Fruit fly (Drosophila melanogaster) whole organism, embryonic: ENCODE results near the gene Tg.
A peak's percentile ranks its signal among the peaks of the same experiment; 100 is the strongest.

Source experiments
- Ada2b ChIP-seq: fragments of 200-800 bp; sonication (Bioruptor generic); IDR thresholded peaks from 2 replicates; pipeline ENCODE4 v1.3.6; 2022; ENCODE audit warnings: missing biosample characterization, missing genetic modification characterization
- Aef1 ChIP-seq: fragments of 200-800 bp; sonication (Bioruptor generic); IDR thresholded peaks from 3 replicates; pipeline ENCODE4 v1.3.6; 2022; ENCODE audit warnings: missing biosample characterization, missing genetic modification characterization
- CG1024 ChIP-seq: fragments of 200-800 bp; sonication (Bioruptor generic); IDR thresholded peaks from 2 replicates; pipeline ENCODE4 v1.3.6; 2022; ENCODE audit warnings: missing biosample characterization, missing genetic modification characterization
- CG11696 ChIP-seq: fragments of 200-800 bp; sonication (Bioruptor generic); IDR thresholded peaks from 2 replicates; pipeline ENCODE4 v1.3.6; 2022; ENCODE audit warnings: missing biosample characterization, missing genetic modification characterization
- CG12155 ChIP-seq: fragments of 200-800 bp; sonication (Bioruptor generic); optimal IDR thresholded peaks from 3 replicates; lab custom pipeline; 2016; ENCODE audit warnings: missing biosample characterization, missing genetic modification characterization
- CG1233 ChIP-seq: fragments of 200-800 bp; sonication (Bioruptor generic); optimal IDR thresholded peaks from 4 replicates; lab custom pipeline; 2018; ENCODE audit warnings: missing biosample characterization, mild to moderate bottlenecking, missing genetic modification characterization
- CG13424 ChIP-seq: fragments of 200-800 bp; sonication (Bioruptor generic); optimal IDR thresholded peaks from 2 replicates; lab custom pipeline; 2019; ENCODE audit warnings: missing biosample characterization, mild to moderate bottlenecking, missing genetic modification characterization, moderate library complexity
- CG14441 ChIP-seq: fragments of 200-800 bp; sonication (Bioruptor generic); IDR thresholded peaks from 2 replicates; pipeline ENCODE4 v1.3.6; 2022; ENCODE audit warnings: missing biosample characterization, missing genetic modification characterization
- CG15011 ChIP-seq: fragments of 200-800 bp; sonication (Bioruptor generic); optimal IDR thresholded peaks from 3 replicates; lab custom pipeline; 2018; ENCODE audit warnings: missing biosample characterization, mild to moderate bottlenecking, missing genetic modification characterization
- CG15479 ChIP-seq: fragments of 200-800 bp; sonication (Bioruptor generic); optimal IDR thresholded peaks from 3 replicates; lab custom pipeline; 2019; ENCODE audit warnings: missing biosample characterization, mild to moderate bottlenecking, missing genetic modification characterization, moderate library complexity
- CG1602 ChIP-seq: fragments of 200-800 bp; sonication (Bioruptor generic); optimal IDR thresholded peaks from 3 replicates; lab custom pipeline; 2016; ENCODE audit warnings: missing biosample characterization, missing genetic modification characterization
- CG1603 ChIP-seq: fragments of 200-800 bp; sonication (Bioruptor generic); optimal IDR thresholded peaks from 2 replicates; lab custom pipeline; 2019; ENCODE audit warnings: missing biosample characterization, mild to moderate bottlenecking, missing genetic modification characterization, moderate library complexity
- CG2678 ChIP-seq: fragments of 200-800 bp; sonication (Bioruptor generic); optimal IDR thresholded peaks from 3 replicates; lab custom pipeline; 2019; ENCODE audit warnings: missing biosample characterization, mild to moderate bottlenecking, missing genetic modification characterization, moderate library complexity
- CG30020 ChIP-seq: fragments of 200-800 bp; optimal IDR thresholded peaks from 2 replicates; lab custom pipeline; 2019; ENCODE audit warnings: missing biosample characterization, mild to moderate bottlenecking, missing genetic modification characterization, moderate library complexity
- CG32532 ChIP-seq: fragments of 200-800 bp; sonication (Bioruptor generic); IDR thresholded peaks from 2 replicates; pipeline ENCODE4 v1.3.6; 2022; ENCODE audit warnings: missing biosample characterization, missing genetic modification characterization
- CG3281 ChIP-seq: fragments of 200-800 bp; sonication (Bioruptor generic); optimal IDR thresholded peaks from 3 replicates; lab custom pipeline; 2017; ENCODE audit warnings: missing biosample characterization, mild to moderate bottlenecking, missing genetic modification characterization
- CG3726 ChIP-seq: fragments of 200-800 bp; sonication (Bioruptor generic); IDR thresholded peaks from 3 replicates; pipeline ENCODE4, ENCODE4 v1.3.6; 2022; ENCODE audit warnings: missing biosample characterization, missing genetic modification characterization
- CG7839 ChIP-seq: fragments of 200-800 bp; sonication (Bioruptor generic); optimal IDR thresholded peaks from 3 replicates; lab custom pipeline; 2018; ENCODE audit warnings: missing biosample characterization, mild to moderate bottlenecking, missing genetic modification characterization, moderate library complexity
- CTCF ChIP-seq: fragments of 200-800 bp; sonication (Bioruptor generic); optimal IDR thresholded peaks from 2 replicates; lab custom pipeline; 2017; ENCODE audit warnings: missing biosample characterization, mild to moderate bottlenecking, missing genetic modification characterization, moderate library complexity
- Chrac-16 ChIP-seq: fragments of 200-800 bp; sonication (Bioruptor generic); optimal IDR thresholded peaks from 3 replicates; lab custom pipeline; 2016; ENCODE audit warnings: missing biosample characterization, missing genetic modification characterization
- Fer3 ChIP-seq: fragments of 200-800 bp; sonication (Bioruptor generic); optimal IDR thresholded peaks from 2 replicates; lab custom pipeline; 2018; ENCODE audit warnings: missing biosample characterization, mild to moderate bottlenecking, missing genetic modification characterization, moderate library complexity
- Gsc ChIP-seq: fragments of 200-800 bp; sonication (Bioruptor generic); IDR thresholded peaks from 2 replicates; pipeline ENCODE4 v1.3.6; 2022; ENCODE audit warnings: missing biosample characterization, missing genetic modification characterization
- HLH4C ChIP-seq: fragments of 200-800 bp; sonication (Bioruptor generic); IDR thresholded peaks from 3 replicates; pipeline ENCODE4 v1.3.6; 2022; ENCODE audit warnings: missing biosample characterization, missing genetic modification characterization; ENCODE audit not compliant: partially characterized antibody
- Hand ChIP-seq: fragments of 200-800 bp; sonication (Bioruptor generic); optimal IDR thresholded peaks from 2 replicates; lab custom pipeline; 2017; ENCODE audit warnings: mild to moderate bottlenecking, missing biosample characterization, missing genetic modification reagents, missing genetic modification characterization
- PHDP ChIP-seq: fragments of 200-800 bp; sonication (Bioruptor generic); optimal IDR thresholded peaks from 3 replicates; lab custom pipeline; 2018; ENCODE audit warnings: missing biosample characterization, mild to moderate bottlenecking, missing genetic modification characterization, moderate library complexity
- Sox102F ChIP-seq: fragments of 200-800 bp; sonication (Bioruptor generic); optimal IDR thresholded peaks from 2 replicates; lab custom pipeline; 2018; ENCODE audit warnings: missing biosample characterization, mild to moderate bottlenecking, missing genetic modification characterization, moderate library complexity
- Xrp1 ChIP-seq: fragments of 200-800 bp; sonication (Bioruptor generic); IDR thresholded peaks from 2 replicates; pipeline ENCODE4 v1.3.6; 2022; ENCODE audit warnings: missing biosample characterization, missing genetic modification characterization
- ash1 ChIP-seq: fragments of 200-800 bp; sonication (Bioruptor generic); optimal IDR thresholded peaks from 2 replicates; lab custom pipeline; 2018; ENCODE audit warnings: missing biosample characterization, mild to moderate bottlenecking, missing genetic modification characterization
- bsh ChIP-seq, 2 experiments: fragments of 200-800 bp; sonication (Bioruptor generic); optimal IDR thresholded peaks; 2 replicates each; lab custom pipeline; 2017 to 2018; ENCODE audit warnings: mild to moderate bottlenecking in 2 of 2, missing biosample characterization in 2 of 2, missing genetic modification characterization in 2 of 2, moderate library complexity in 1 of 2
- cato ChIP-seq: fragments of 200-800 bp; sonication (Bioruptor generic); optimal IDR thresholded peaks from 2 replicates; lab custom pipeline; 2016; ENCODE audit warnings: missing biosample characterization, missing genetic modification characterization, borderline replicate concordance
- dmrt99B ChIP-seq: fragments of 200-800 bp; sonication (Bioruptor generic); optimal IDR thresholded peaks from 2 replicates; lab custom pipeline; 2018; ENCODE audit warnings: missing biosample characterization, mild to moderate bottlenecking, missing genetic modification characterization, moderate library complexity
- dpn ChIP-seq, 2 experiments: fragments of 200-800 bp; sonication (Bioruptor generic); optimal IDR thresholded peaks; 3 replicates each; lab custom pipeline; 2016; ENCODE audit warnings: missing biosample characterization in 2 of 2, missing genetic modification characterization in 2 of 2
- eve ChIP-seq, 2 experiments: fragments of >200 bp; optimal IDR thresholded peaks; 2 replicates each; lab custom pipeline; 2017; ENCODE audit warnings: missing biosample characterization in 2 of 2, missing genetic modification characterization in 2 of 2
- eyg ChIP-seq: fragments of 200-800 bp; sonication (Bioruptor generic); optimal IDR thresholded peaks from 3 replicates; lab custom pipeline; 2016; ENCODE audit warnings: missing biosample characterization, missing genetic modification characterization
- gem ChIP-seq: fragments of 200-800 bp; sonication (Bioruptor generic); optimal IDR thresholded peaks from 2 replicates; lab custom pipeline; 2019; ENCODE audit warnings: missing biosample characterization, mild to moderate bottlenecking, missing genetic modification characterization, moderate library complexity
- gsb ChIP-seq: fragments of 200-800 bp; sonication (Bioruptor generic); IDR thresholded peaks from 2 replicates; pipeline ENCODE4 v1.3.6; 2022; ENCODE audit warnings: missing biosample characterization, missing genetic modification characterization
- gt ChIP-seq: fragments of 200-800 bp; sonication (Bioruptor generic); IDR thresholded peaks from 2 replicates; pipeline ENCODE4 v1.3.6; 2022; ENCODE audit warnings: missing biosample characterization, missing genetic modification characterization
- ken ChIP-seq: fragments of 200-800 bp; sonication (Bioruptor generic); IDR thresholded peaks from 3 replicates; pipeline ENCODE4 v1.3.6; 2022; ENCODE audit warnings: missing biosample characterization, missing genetic modification characterization
- klu ChIP-seq: fragments of 200-800 bp; sonication (Bioruptor generic); IDR thresholded peaks from 2 replicates; pipeline ENCODE4 v1.3.6; 2022; ENCODE audit warnings: missing biosample characterization, missing genetic modification characterization
- lilli ChIP-seq: fragments of 200-800 bp; sonication (Bioruptor generic); optimal IDR thresholded peaks from 3 replicates; lab custom pipeline; 2016; ENCODE audit warnings: missing biosample characterization, missing genetic modification characterization
- nmo ChIP-seq: fragments of 200-800 bp; sonication (Bioruptor generic); optimal IDR thresholded peaks from 2 replicates; lab custom pipeline; 2018; ENCODE audit warnings: missing biosample characterization, mild to moderate bottlenecking, missing genetic modification characterization, moderate library complexity
- p53 ChIP-seq: fragments of 200-800 bp; sonication (Bioruptor generic); optimal IDR thresholded peaks from 2 replicates; lab custom pipeline; 2016; ENCODE audit warnings: missing biosample characterization, missing genetic modification characterization
- phol ChIP-seq: fragments of 200-800 bp; sonication (Bioruptor generic); optimal IDR thresholded peaks from 3 replicates; lab custom pipeline; 2018; ENCODE audit warnings: missing biosample characterization, mild to moderate bottlenecking, missing genetic modification characterization, moderate library complexity
- pros ChIP-seq: fragments of 200-800 bp; sonication (Bioruptor generic); optimal IDR thresholded peaks from 3 replicates; lab custom pipeline; 2019; ENCODE audit warnings: missing biosample characterization, mild to moderate bottlenecking, missing genetic modification characterization, moderate library complexity
- row ChIP-seq: fragments of 200-800 bp; sonication (Bioruptor generic); IDR thresholded peaks from 3 replicates; pipeline ENCODE4 v1.3.6; 2022; ENCODE audit warnings: missing biosample characterization, missing genetic modification characterization
- slbo ChIP-seq: fragments of 200-800 bp; sonication (Bioruptor generic); IDR thresholded peaks from 2 replicates; pipeline ENCODE4 v1.3.6; 2022; ENCODE audit warnings: missing biosample characterization, missing genetic modification characterization
- tap ChIP-seq: fragments of 200-800 bp; optimal IDR thresholded peaks from 3 replicates; lab custom pipeline; 2019; ENCODE audit warnings: missing biosample characterization, mild to moderate bottlenecking, missing genetic modification characterization, moderate library complexity
- tgo ChIP-seq: fragments of 200-800 bp; sonication (Bioruptor generic); IDR thresholded peaks from 3 replicates; pipeline ENCODE4 v1.3.6; 2022; ENCODE audit warnings: missing biosample characterization, missing genetic modification characterization
- tin ChIP-seq: fragments of 200-800 bp; sonication (Bioruptor generic); optimal IDR thresholded peaks from 3 replicates; lab custom pipeline; 2016; ENCODE audit warnings: missing biosample characterization, missing genetic modification characterization
- tio ChIP-seq: fragments of 200-800 bp; sonication (Bioruptor generic); optimal IDR thresholded peaks from 2 replicates; lab custom pipeline; 2017; ENCODE audit warnings: missing biosample characterization, missing genetic modification characterization, inconsistent platforms
- unc-4 ChIP-seq: fragments of 200-800 bp; sonication (Bioruptor generic); IDR thresholded peaks from 2 replicates; pipeline ENCODE4 v1.3.6; 2022; ENCODE audit warnings: missing biosample characterization, missing genetic modification characterization; ENCODE audit not compliant: partially characterized antibody

The Tg gene

DNA sequence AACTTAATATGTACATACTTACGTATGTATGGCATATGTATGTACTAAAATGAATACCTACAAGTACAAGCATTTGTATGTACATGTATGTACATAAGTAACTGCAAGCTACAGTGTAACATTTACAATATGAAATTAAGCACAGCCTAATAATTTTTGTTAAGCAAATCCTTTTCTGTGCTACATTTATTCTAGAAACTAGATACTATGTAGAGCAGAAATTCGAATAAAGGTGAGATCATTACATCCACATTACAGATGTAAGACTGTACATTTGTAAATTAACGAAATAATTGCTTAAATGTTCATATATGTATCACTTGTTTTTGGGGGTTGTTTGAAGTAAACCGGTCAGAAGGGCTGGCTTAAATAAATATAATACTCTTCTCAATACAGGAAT lies 19.3 kb upstream of the Tg start (continued):
- TF ChIP-seq tap (tag; lab: Kevin White, UChicago) (no peak), phol (peak; percentile 4), tgo (GFP tag; lab: Robert Waterston, UW) (peak; percentile 19; the same call in 1 of the 3 replicates), CTCF (GFP tag; lab: Kevin White, UChicago) (no peak), CG3281 (GFP tag; lab: Kevin White, UChicago) (peak; percentile 23), CG14441 (GFP tag; lab: Robert Waterston, UW) (no peak), Aef1 (GFP tag; lab: Robert Waterston, UW) (no peak), CG30020 (tag; lab: Kevin White, UChicago) (no peak), lilli (peak; percentile 33), CG1602 (GFP tag; lab: Kevin White, UChicago) (no peak), CG1024 (GFP tag; lab: Robert Waterston, UW) (no peak), cato (GFP tag; lab: Kevin White, UChicago) (no peak), Ada2b (GFP tag; lab: Robert Waterston, UW) (peak; percentile 25; the same call in 1 of the 2 replicates), slbo (GFP tag; lab: Robert Waterston, UW) (peak; percentile 55; the same call in 1 of the 2 replicates), Sox102F (GFP tag; lab: Kevin White, UChicago) (peak; percentile 36), unc-4 (GFP tag; lab: Robert Waterston, UW) (no peak), CG7839 (tag; lab: Kevin White, UChicago) (peak; percentile 8), CG15479 (GFP tag; lab: Kevin White, UChicago) (no peak), gt (GFP tag; lab: Robert Waterston, UW) (no peak), gsb (GFP tag; lab: Robert Waterston, UW) (0 out of 2 replicates have a peak, but pooled peaks have one; percentile 12), eyg (no peak), row (peak; percentile 57; the same call in 2 of the 3 replicates), PHDP (tag; lab: Kevin White, UChicago) (peak; percentile 36), CG1233 (GFP tag; lab: Kevin White, UChicago) (no peak), nmo (GFP tag; lab: Kevin White, UChicago) (no peak), tin (GFP tag; lab: Kevin White, UChicago) (no peak), Gsc (GFP tag; lab: Robert Waterston, UW) (no peak), CG1603 (tag; lab: Kevin White, UChicago) (peak; percentile 54), pros (no peak), CG2678 (peak; percentile 48), CG12155 (GFP tag; lab: Kevin White, UChicago) (peak; percentile 13), klu (GFP tag; lab: Robert Waterston, UW) (no peak), Chrac-16 (GFP tag; lab: Kevin White, UChicago) (peak; percentile 32), p53 (no peak), ken (no peak), HLH4C (no peak), dmrt99B (tag; lab: Kevin White, UChicago) (peak; percentile 18), CG13424 (tag; lab: Kevin White, UChicago) (peak; percentile 41), CG32532 (GFP tag; lab: Robert Waterston, UW) (no peak), dpn (GFP tag; optimal IDR thresholded peaks at IDR 0.05; lab: Kevin White, UChicago) (peak in 1 of 2 experiments; percentile 12), eve (GFP tag; optimal IDR thresholded peaks at IDR 0.05; lab: Kevin White, UChicago) (peak in 1 of 2 experiments; percentile 22), CG3726 (GFP tag; lab: Robert Waterston, UW) (no peak), CG15011 (GFP tag; lab: Kevin White, UChicago) (no peak), Hand (GFP tag; lab: Kevin White, UChicago) (peak; percentile 7), gem (tag; lab: Kevin White, UChicago) (peak; percentile 66), CG11696 (GFP tag; lab: Robert Waterston, UW) (no peak), Fer3 (tag; lab: Kevin White, UChicago) (peak; percentile 40), tio (GFP tag; lab: Kevin White, UChicago) (peak; percentile 0), bsh (GFP tag; optimal IDR thresholded peaks at IDR 0.05; lab: Kevin White, UChicago) (peak in 1 of 2 experiments; percentile 35), Xrp1 (GFP tag; lab: Robert Waterston, UW) (peak; percentile 43; the same call in 1 of the 2 replicates), ash1 (GFP tag; lab: Kevin White, UChicago) (no peak)
